Worm (Caenorhabditis elegans) whole organism, midembryonic: ENCODE results near the gene nekl-4.

ENCODE experiments used
- T22C8.4 ChIP-seq: fragments of 200-800 bp; sonication (Bioruptor generic); IDR thresholded peaks from 2 replicates; pipeline ENCODE4 v1.3.6; 2022; ENCODE audit warnings: missing genetic modification characterization, missing compliant biosample characterization
- cog-1 ChIP-seq: sonication (generic microtip); optimal IDR thresholded peaks from 2 replicates; lab custom pipeline; 2016; ENCODE audit warnings: missing genetic modification characterization, missing compliant biosample characterization
- flt-1 ChIP-seq: fragments of 200-800 bp; sonication (Bioruptor generic); IDR thresholded peaks from 2 replicates; pipeline ENCODE4 v1.3.6; 2022; ENCODE audit warnings: missing genetic modification characterization, missing compliant biosample characterization
- klf-2 ChIP-seq: fragments of 200-800 bp; sonication (Bioruptor generic); conservative IDR thresholded peaks from 2 replicates; pipeline ENCODE4 v1.3.6; 2022; ENCODE audit warnings: missing genetic modification reagents, missing genetic modification characterization, missing compliant biosample characterization
- med-1 ChIP-seq: sonication (generic microtip); optimal IDR thresholded peaks from 2 replicates; lab custom pipeline; 2017; ENCODE audit warnings: missing genetic modification characterization, mild to moderate bottlenecking, missing compliant biosample characterization, antibody characterized with exemption, missing genetic modification reagents; ENCODE audit not compliant: insufficient read depth
- ref-1 ChIP-seq: fragments of 200-800 bp; sonication (Bioruptor generic); conservative IDR thresholded peaks from 2 replicates; pipeline ENCODE4 v1.3.6; 2022; ENCODE audit warnings: missing genetic modification reagents, missing genetic modification characterization, missing compliant biosample characterization
- tab-1 ChIP-seq: fragments of 200-800 bp; sonication (Bioruptor generic); IDR thresholded peaks from 2 replicates; pipeline ENCODE4 v1.3.6; 2022; ENCODE audit warnings: missing genetic modification characterization, missing compliant biosample characterization
- ztf-23 ChIP-seq: fragments of 200-800 bp; sonication (Bioruptor generic); IDR thresholded peaks from 2 replicates; pipeline ENCODE4 v1.3.6; 2022; ENCODE audit warnings: missing genetic modification reagents, missing genetic modification characterization, missing compliant biosample characterization
- ztf-29 ChIP-seq: fragments of 200-800 bp; sonication (Bioruptor generic); IDR thresholded peaks from 2 replicates; pipeline ENCODE4 v1.3.6; 2022; ENCODE audit warnings: missing genetic modification reagents, missing genetic modification characterization, missing compliant biosample characterization

The nekl-4 gene

DNA sequence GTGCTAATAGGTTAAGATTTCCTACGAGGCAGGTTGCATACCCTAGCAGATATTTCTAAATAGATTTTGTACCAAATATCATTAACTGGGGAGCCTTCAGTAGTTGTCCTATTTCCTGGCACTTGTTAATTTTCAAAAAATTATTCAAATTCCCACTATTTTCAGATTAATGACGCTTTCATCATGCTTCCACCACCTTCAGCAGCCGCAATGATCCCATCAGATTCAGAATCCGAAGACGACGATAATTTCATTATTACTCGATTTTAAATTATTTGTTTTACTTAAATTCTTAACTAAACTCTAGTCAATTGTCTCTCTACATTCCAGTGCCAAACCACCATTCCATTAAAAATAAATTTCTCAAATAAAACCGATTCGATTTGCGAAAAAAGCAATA lies 33.5 kb upstream of the nekl-4 start:
- no peak for TF ChIP-seq med-1 (GFP tag; lab: Kevin White, UChicago)
- TF ChIP-seq cog-1: no peak
- TF ChIP-seq ztf-23 (GFP tag; lab: Robert Waterston, UW): no peak
- TF ChIP-seq tab-1 (GFP tag; lab: Robert Waterston, UW): no peak
- no peak for TF ChIP-seq klf-2 (GFP tag; lab: Robert Waterston, UW)
- TF ChIP-seq ref-1 (GFP tag; lab: Robert Waterston, UW): no peak
- no peak for TF ChIP-seq flt-1 (GFP tag; lab: Robert Waterston, UW)
- no peak for TF ChIP-seq ztf-29 (GFP tag; lab: Robert Waterston, UW)
- TF ChIP-seq T22C8.4 (GFP tag; lab: Robert Waterston, UW): no peak

- TF ChIP-seq ztf-23 (GFP tag; lab: Robert Waterston, UW) (no peak), cog-1 (no peak), flt-1 (GFP tag; lab: Robert Waterston, UW) (no peak), ztf-29 (GFP tag; lab: Robert Waterston, UW) (no peak), ref-1 (GFP tag; lab: Robert Waterston, UW) (no peak), med-1 (GFP tag; lab: Kevin White, UChicago) (no peak), T22C8.4 (GFP tag; lab: Robert Waterston, UW) (no peak), klf-2 (GFP tag; lab: Robert Waterston, UW) (no peak), tab-1 (GFP tag; lab: Robert Waterston, UW) (no peak)
Observed at ce11 chrIII:5550193-5550592, 32.9 kb upstream of the nekl-4 start.

- TF ChIP-seq med-1 (GFP tag; lab: Kevin White, UChicago) (no peak), tab-1 (GFP tag; lab: Robert Waterston, UW) (no peak), ref-1 (GFP tag; lab: Robert Waterston, UW) (no peak), ztf-29 (GFP tag; lab: Robert Waterston, UW) (no peak), T22C8.4 (GFP tag; lab: Robert Waterston, UW) (no peak), flt-1 (GFP tag; lab: Robert Waterston, UW) (no peak), ztf-23 (GFP tag; lab: Robert Waterston, UW) (no peak), klf-2 (GFP tag; lab: Robert Waterston, UW) (no peak), cog-1 (no peak)
Observed at ce11 chrIII:5546730-5547129, 29.4 kb upstream of the nekl-4 start, which contains the start of gene F09F7.5. Gene F09F7.5, plus strand, starts transcription at chrIII:5546987.

DNA sequence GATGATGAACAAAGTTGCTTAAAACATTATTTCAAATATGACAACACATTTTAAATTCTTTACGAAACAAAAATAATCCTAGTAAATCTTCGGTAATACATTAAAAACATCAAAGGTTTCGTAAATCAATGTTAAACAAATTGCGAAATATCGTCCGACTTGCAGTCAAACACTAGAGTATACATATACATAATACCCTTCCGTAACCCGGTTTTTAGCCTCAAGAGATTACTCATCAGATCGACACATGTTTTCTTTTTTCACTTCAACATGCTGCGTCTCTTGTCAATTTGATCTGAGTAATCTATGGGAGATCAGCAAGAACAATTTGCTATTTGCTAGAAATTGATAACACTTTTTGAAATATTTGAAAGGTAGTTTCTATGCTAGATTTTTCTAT lies 29.0 kb upstream of the nekl-4 start:
- TF ChIP-seq klf-2 (GFP tag; lab: Robert Waterston, UW): no peak
- TF ChIP-seq med-1 (GFP tag; lab: Kevin White, UChicago): no peak
- no peak for TF ChIP-seq ztf-29 (GFP tag; lab: Robert Waterston, UW)
- no peak for TF ChIP-seq tab-1 (GFP tag; lab: Robert Waterston, UW)

- TF ChIP-seq flt-1 (GFP tag; lab: Robert Waterston, UW) (no peak), med-1 (GFP tag; lab: Kevin White, UChicago) (no peak), ztf-29 (GFP tag; lab: Robert Waterston, UW) (no peak), cog-1 (no peak), ztf-23 (GFP tag; lab: Robert Waterston, UW) (no peak), klf-2 (GFP tag; lab: Robert Waterston, UW) (no peak), ref-1 (GFP tag; lab: Robert Waterston, UW) (no peak), tab-1 (GFP tag; lab: Robert Waterston, UW) (no peak), T22C8.4 (GFP tag; lab: Robert Waterston, UW) (no peak)
Observed at ce11 chrIII:5543727-5544345, 26.5 kb upstream of the nekl-4 start, which contains the start of gene D1044.1. Gene D1044.1, plus strand, starts transcription at chrIII:5544295.

DNA sequence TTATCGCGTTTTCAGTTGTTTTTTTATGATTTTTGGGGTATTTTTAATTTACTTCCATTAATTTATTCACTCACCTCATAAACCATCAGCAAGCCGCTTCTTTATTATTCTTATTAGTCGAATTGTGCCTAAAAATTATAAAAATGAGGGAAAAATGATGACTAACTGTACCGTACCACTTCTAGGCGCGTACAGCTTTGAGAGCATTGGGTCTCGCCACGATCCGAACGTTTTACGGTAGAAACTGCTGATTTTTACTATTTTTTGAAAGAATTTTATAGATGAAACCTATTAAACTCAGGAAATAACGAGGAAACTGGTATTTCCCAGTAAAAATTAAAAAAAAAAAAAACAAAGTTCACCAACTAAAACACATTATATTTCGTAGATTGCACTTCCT lies 25.7 kb upstream of the nekl-4 start, which contains the start of gene D1044.6:
Gene D1044.6, minus strand, starts transcription at position 128 of the 400 bp plus-strand sequence.
- TF ChIP-seq flt-1 (GFP tag; lab: Robert Waterston, UW) (no peak), klf-2 (GFP tag; lab: Robert Waterston, UW) (no peak), T22C8.4 (GFP tag; lab: Robert Waterston, UW) (no peak), tab-1 (GFP tag; lab: Robert Waterston, UW) (no peak), med-1 (GFP tag; lab: Kevin White, UChicago) (no peak), ztf-23 (GFP tag; lab: Robert Waterston, UW) (no peak), ref-1 (GFP tag; lab: Robert Waterston, UW) (no peak), ztf-29 (GFP tag; lab: Robert Waterston, UW) (no peak), cog-1 (no peak)

- TF ChIP-seq med-1 (GFP tag; lab: Kevin White, UChicago) (no peak), klf-2 (GFP tag; lab: Robert Waterston, UW) (no peak), cog-1 (no peak), tab-1 (GFP tag; lab: Robert Waterston, UW) (no peak), ztf-29 (GFP tag; lab: Robert Waterston, UW) (no peak), ztf-23 (GFP tag; lab: Robert Waterston, UW) (no peak), T22C8.4 (GFP tag; lab: Robert Waterston, UW) (no peak), flt-1 (GFP tag; lab: Robert Waterston, UW) (no peak), ref-1 (GFP tag; lab: Robert Waterston, UW) (no peak)
Observed at ce11 chrIII:5541777-5542176, 24.5 kb upstream of the nekl-4 start.

DNA sequence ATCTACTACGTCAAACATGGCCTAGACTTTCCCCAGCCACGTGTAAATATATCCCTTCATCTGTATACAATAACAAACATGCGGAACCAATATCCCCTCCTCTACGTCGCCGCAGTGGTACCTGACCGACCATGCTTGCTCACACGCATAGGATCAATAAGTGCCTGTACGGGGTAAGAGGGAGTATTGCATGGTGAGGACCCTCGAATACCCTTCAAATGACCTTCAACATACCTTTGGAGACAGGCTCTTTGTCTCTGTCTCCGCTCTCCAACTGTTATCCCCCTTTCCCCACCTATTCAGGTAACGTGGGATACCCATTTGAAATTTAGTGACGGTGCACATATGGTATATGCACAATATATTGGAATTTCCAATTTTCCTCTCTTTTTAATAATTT lies 8.7 kb upstream of the nekl-4 start, which contains the start of gene dex-1:
Gene dex-1, plus strand, starts transcription at position 132 of the 400 bp plus-strand sequence.
- TF ChIP-seq ref-1 (GFP tag; lab: Robert Waterston, UW) (no peak), tab-1 (GFP tag; lab: Robert Waterston, UW) (no peak), flt-1 (GFP tag; lab: Robert Waterston, UW) (no peak), T22C8.4 (GFP tag; lab: Robert Waterston, UW) (no peak), cog-1 (no peak), ztf-23 (GFP tag; lab: Robert Waterston, UW) (no peak), klf-2 (GFP tag; lab: Robert Waterston, UW) (no peak), ztf-29 (GFP tag; lab: Robert Waterston, UW) (no peak), med-1 (GFP tag; lab: Kevin White, UChicago) (no peak)
